Worm (Caenorhabditis elegans): ENCODE measurements around the gene R13A1.5.

The R13A1.5 gene

DNA sequence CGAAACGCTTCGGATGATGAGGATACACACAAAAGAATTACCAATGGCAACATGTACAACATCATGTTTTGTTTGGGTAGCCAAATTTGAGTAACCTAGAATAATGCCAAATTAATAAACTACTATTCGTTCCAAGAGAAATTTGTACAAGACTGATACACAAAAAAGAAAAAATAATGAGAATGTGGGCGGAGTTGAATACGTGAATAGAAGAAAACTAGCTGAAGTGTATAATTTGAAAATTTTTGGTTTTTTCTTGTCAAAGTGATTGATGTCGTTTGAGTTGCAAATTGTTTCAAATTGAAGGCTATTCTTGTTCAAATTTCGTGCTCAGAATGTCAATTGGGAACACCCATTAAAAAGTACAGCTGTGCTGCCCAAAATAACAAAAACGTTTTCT is at the start of gene R13A1.5:
R13A1.5 (minus strand) TSS at position 101 of the 400 bp plus-strand sequence.
- TF ChIP-seq efl-1 (optimal IDR thresholded peaks at IDR 0.05) (no peak), efl-1 (GFP tag; optimal IDR thresholded peaks at IDR 0.05 in 1 of 2) (peak in 1 of 2 experiments; percentile 67), aly-2 (tag; optimal IDR thresholded peaks at IDR 0.05) (no peak)

DNA sequence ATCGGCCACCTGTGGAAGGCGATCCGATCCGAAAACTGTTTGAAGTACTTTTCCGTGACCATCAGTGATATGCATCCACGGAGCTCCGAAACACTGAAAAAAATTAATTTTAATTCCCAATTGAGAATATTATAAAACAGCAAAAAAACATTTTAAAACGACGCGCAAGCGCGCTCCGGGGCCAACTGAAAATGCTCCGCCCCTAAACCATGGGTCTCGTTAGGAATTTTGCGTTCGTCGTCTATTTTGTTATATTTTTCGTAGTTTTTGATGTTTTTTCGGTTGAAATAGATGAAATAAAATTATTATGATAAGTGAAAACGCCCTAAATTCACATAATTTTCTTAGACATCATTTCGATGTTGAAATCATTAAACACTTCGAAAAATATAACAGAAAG is 48.9 kb upstream of the R13A1.5 start:
- no peak for TF ChIP-seq hlh-4 (tag; optimal IDR thresholded peaks at IDR 0.05)
- no peak for TF ChIP-seq nhr-90 (tag; optimal IDR thresholded peaks at IDR 0.05; ENCODE audit: poor library complexity)
- no peak for TF ChIP-seq ceh-8 (GFP tag; optimal IDR thresholded peaks at IDR 0.05)
- TF ChIP-seq vab-15 (tag; optimal IDR thresholded peaks at IDR 0.05): no peak
- no peak for TF ChIP-seq aha-1 (tag; optimal IDR thresholded peaks at IDR 0.05)
- no peak for TF ChIP-seq tlp-1 (tag; optimal IDR thresholded peaks at IDR 0.05)

DNA sequence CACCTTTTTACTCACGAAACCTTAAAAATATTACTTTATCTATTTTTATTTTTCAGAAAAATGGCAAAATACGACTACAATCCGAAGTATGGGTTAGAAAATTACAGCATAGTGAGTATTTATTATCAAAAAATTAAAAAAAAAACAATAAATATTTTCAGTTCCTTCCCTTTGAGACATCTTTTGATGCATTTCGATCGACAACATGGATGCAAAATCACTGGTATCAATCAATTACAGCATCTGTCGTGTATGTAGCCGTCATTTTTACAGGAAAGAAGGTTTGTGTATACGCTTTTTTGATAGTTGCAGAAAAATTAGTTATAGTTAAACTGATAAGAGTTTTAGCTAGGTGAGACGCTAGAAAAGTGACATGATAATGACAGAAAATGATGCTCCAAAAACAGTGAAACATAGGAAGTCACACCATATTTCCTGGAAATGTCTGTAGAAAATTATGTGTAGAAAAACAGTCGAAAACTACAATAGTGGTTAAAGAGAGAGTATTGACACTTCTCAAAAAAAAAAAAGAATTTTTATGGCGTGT is 46.1 kb upstream of the R13A1.5 start, which contains the start of gene elo-3:
elo-3 (plus strand) TSS at position 51 of the 547 bp plus-strand sequence.
- no peak for TF ChIP-seq fkh-4 (tag; optimal IDR thresholded peaks at IDR 0.05; ENCODE audit: borderline replicate concordance)
- peak; percentile 4 for TF ChIP-seq elt-2 (tag; optimal IDR thresholded peaks at IDR 0.05)

DNA sequence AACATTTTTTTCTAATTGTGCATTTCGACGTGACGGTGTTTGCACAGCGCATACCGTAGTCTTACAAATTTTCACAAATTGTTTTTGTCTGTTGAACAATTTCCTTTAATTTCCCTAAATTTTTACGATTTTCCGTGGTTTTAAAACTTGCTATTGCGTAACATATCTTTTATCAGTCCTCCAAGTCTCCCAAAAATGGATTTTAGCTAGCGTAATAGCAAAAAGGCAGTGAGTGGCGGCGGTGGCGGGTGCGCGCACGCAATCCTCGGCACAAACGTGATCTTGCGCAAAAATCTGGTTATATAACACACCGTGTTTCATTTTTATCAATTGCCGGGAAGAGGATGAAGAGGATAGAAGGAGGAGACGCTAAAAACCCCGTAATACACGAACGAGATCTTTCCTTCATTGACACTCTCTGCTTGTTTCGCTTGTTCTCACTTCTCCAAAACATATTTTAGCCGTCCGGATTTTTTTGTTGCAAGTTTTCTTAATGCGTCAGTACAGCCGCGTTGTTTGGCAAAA is 44.7 kb upstream of the R13A1.5 start:
- no peak for TF ChIP-seq fkh-4 (tag; optimal IDR thresholded peaks at IDR 0.05; ENCODE audit: borderline replicate concordance)
- no peak for TF ChIP-seq alr-1 (tag; optimal IDR thresholded peaks at IDR 0.05; ENCODE audit: borderline replicate concordance)
- no peak for TF ChIP-seq unc-62 (GFP tag; optimal IDR thresholded peaks at IDR 0.05)
- TF ChIP-seq lsy-2 (tag; optimal IDR thresholded peaks at IDR 0.05): peak in 1 of 2 experiments; percentile 23
- TF ChIP-seq fos-1 (tag; optimal IDR thresholded peaks at IDR 0.05): no peak
- TF ChIP-seq blmp-1 (tag; optimal IDR thresholded peaks at IDR 0.05): peak; percentile 66
- no peak for TF ChIP-seq ztf-11 (tag; optimal IDR thresholded peaks at IDR 0.05)

DNA sequence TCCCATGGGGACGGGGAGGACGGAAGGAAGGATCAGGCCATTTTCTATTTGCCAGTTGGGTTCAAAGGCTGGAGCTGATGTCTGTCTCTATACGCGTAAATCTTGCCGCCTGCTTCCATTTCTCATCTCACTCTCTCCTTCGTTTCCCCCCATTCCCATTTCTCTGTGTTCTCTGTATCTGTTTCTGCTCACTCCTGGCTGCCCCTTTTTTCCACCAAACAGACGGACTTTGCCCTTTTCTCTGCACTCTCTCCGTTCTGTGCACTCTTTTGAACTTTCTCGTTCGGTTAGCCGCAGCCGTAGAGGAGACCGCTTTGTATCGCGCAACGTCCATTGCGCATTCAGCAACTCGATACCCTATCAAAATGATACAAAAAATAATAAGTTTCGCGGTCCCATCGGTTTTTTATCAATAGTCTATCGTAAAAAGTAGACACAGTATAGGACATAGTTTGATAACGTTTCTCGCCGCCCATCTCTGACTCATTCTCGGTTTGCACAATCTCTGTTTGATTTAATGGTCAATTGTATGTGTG is 43.8 kb upstream of the R13A1.5 start:
- no peak for TF ChIP-seq sox-4 (tag; optimal IDR thresholded peaks at IDR 0.05)
- no peak for TF ChIP-seq hlh-17 (GFP tag; optimal IDR thresholded peaks at IDR 0.05; ENCODE audit: borderline replicate concordance)
- TF ChIP-seq lsy-2 (tag; optimal IDR thresholded peaks at IDR 0.05): peak; percentile 47 to 65
- TF ChIP-seq mab-9 (GFP tag; IDR thresholded peaks at IDR 0.05): 0 out of 2 replicates have a peak, but pooled peaks have one; percentile 50
- no peak for TF ChIP-seq lir-3 (tag; optimal IDR thresholded peaks at IDR 0.05; ENCODE audit: poor library complexity)
- TF ChIP-seq xbp-1 (tag; optimal IDR thresholded peaks at IDR 0.05): peak; percentile 17
- TF ChIP-seq nhr-85 (tag): peak; percentile 73
- TF ChIP-seq pax-3 (tag; optimal IDR thresholded peaks at IDR 0.05): no peak
- TF ChIP-seq fkh-8 (tag; optimal IDR thresholded peaks at IDR 0.05): peak; percentile 75
- no peak for TF ChIP-seq mef-2 (tag; optimal IDR thresholded peaks at IDR 0.05)
- no peak for TF ChIP-seq zag-1 (tag; optimal IDR thresholded peaks at IDR 0.05)
- TF ChIP-seq fkh-4 (tag; optimal IDR thresholded peaks at IDR 0.05; ENCODE audit: borderline replicate concordance): no peak
- TF ChIP-seq alr-1 (tag; optimal IDR thresholded peaks at IDR 0.05; ENCODE audit: borderline replicate concordance): no peak
- no peak for TF ChIP-seq vab-15 (tag; optimal IDR thresholded peaks at IDR 0.05)
- no peak for TF ChIP-seq lin-15B (tag; optimal IDR thresholded peaks at IDR 0.05)
- TF ChIP-seq tlp-1 (tag; optimal IDR thresholded peaks at IDR 0.05): no peak
- TF ChIP-seq dpl-1 (GFP tag; optimal IDR thresholded peaks at IDR 0.05): peak; percentile 15 to 37 (median 18)
- TF ChIP-seq F16B12.6 (tag; optimal IDR thresholded peaks at IDR 0.05): no peak
- TF ChIP-seq unc-86 (tag; optimal IDR thresholded peaks at IDR 0.05): peak; percentile 7
- TF ChIP-seq unc-98 (GFP tag; IDR thresholded peaks at IDR 0.05): no peak; the same call in 1 of the 2 replicates
- no peak for TF ChIP-seq nhr-11 (tag; optimal IDR thresholded peaks at IDR 0.05)
- TF ChIP-seq grh-1 (GFP tag; IDR thresholded peaks at IDR 0.05): no peak
- no peak for TF ChIP-seq skn-1 (tag; optimal IDR thresholded peaks at IDR 0.05)
- peak; percentile 35 to 36 for TF ChIP-seq lin-35 (GFP tag; optimal IDR thresholded peaks at IDR 0.05)
- TF ChIP-seq unc-30 (tag; optimal IDR thresholded peaks at IDR 0.05): no peak
- no peak for TF ChIP-seq C34B4.2 (tag; optimal IDR thresholded peaks at IDR 0.05)
- TF ChIP-seq ztf-4 (tag; optimal IDR thresholded peaks at IDR 0.05): no peak
- TF ChIP-seq mdl-1 (tag; optimal IDR thresholded peaks at IDR 0.05): peak in 1 of 2 experiments; percentile 47
- no peak for TF ChIP-seq efl-3 (GFP tag; optimal IDR thresholded peaks at IDR 0.05)
- TF ChIP-seq hpl-2 (GFP tag; optimal IDR thresholded peaks at IDR 0.05): no peak
- TF ChIP-seq sup-37 (GFP tag; optimal IDR thresholded peaks at IDR 0.05): no peak

All from whole organism, L1 larva.